Fruit fly (Drosophila melanogaster): ENCODE data around the gene Smr.

Gene Smr

DNA sequence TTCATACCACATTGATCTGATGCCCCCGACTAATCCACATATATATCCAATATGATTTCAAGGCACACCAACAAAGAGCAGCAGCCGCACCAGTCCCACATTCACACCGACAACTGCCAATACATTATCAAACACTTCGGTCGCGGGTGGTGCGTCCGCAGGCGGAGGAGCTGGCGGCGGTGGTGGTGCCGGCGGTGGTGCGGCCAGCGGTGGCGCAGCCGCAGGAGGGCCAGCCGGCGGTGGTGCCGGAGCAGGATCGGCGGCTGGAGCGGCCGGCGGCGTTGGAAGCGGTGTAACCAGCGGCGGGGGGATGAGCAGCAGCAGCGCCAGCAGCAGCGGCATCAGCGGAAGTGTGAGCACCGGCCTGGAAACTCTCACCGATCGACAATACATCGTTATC, 90.8 kb downstream of the Smr start:
- TF ChIP-seq Dfd (GFP tag; optimal IDR thresholded peaks at IDR 0.05) = peak; percentile 91
- TF ChIP-seq psq (GFP tag; optimal IDR thresholded peaks at IDR 0.05) = no peak

DNA sequence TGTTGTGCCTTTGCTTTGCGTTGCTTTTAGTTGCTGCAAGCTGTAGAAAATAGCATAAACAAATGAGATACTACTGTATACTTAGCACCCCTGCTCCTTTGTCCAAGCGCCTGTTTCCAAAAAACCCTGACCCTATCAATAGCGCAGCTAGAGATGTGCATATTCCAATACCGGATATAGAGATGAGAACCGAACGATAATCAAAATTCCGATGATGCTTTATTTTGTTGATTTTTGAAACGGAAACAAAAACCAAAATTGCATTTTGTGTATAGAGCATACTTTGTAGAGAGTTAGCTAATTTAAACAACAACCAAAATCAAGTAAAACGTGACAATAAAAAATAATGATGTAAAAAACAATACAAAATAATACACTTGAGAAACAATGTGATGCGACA, 97.1 kb downstream of the Smr start:
- TF ChIP-seq CG9705 (GFP tag; optimal IDR thresholded peaks at IDR 0.05) (no peak), Jra (GFP tag; optimal IDR thresholded peaks at IDR 0.05) (no peak), br (GFP tag; optimal IDR thresholded peaks at IDR 0.05) (no peak)

All from whole organism, wandering third instar larva.